Worm (Caenorhabditis elegans) whole organism, L4/young adult: Measurements from ENCODE around the gene ZK180.6.

Source experiments
- W03F9.2 ChIP-seq: fragments of 150-350 bp; optimal IDR thresholded peaks from 2 replicates; lab custom pipeline; 2014; ENCODE audit warnings: missing biosample characterization, missing genetic modification characterization
- dao-5 ChIP-seq: sonication (generic microtip); optimal IDR thresholded peaks from 2 replicates; lab custom pipeline; 2016; ENCODE audit warnings: missing genotype, missing genetic modification characterization, moderate library complexity, missing compliant biosample characterization
- him-1 ChIP-seq: sonication (generic microtip); optimal IDR thresholded peaks from 2 replicates; lab custom pipeline; 2016; ENCODE audit warnings: missing genotype, missing genetic modification reagents, missing genetic modification characterization, missing compliant biosample characterization

ce11 chrIV:4530170-4530569 lies 5.3 kb upstream of the ZK180.6 start, which contains the start of gene ZK185.3:
- TF ChIP-seq him-1 (tag; lab: Kevin White, UChicago) (no peak), dao-5 (tag; lab: Kevin White, UChicago) (no peak), W03F9.2 (tag; lab: Kevin White, UChicago) (no peak)
